Fruit fly (Drosophila melanogaster) whole organism, embryonic: ENCODE data around the gene Kdsr.

Experiments
- Asciz ChIP-seq: fragments of 200-800 bp; sonication (Bioruptor generic); optimal IDR thresholded peaks from 2 replicates; lab custom pipeline; 2017; ENCODE audit warnings: missing biosample characterization, mild to moderate bottlenecking, missing genetic modification characterization, missing genetic modification reagents
- C15 ChIP-seq: fragments of 200-800 bp; sonication (Bioruptor generic); IDR thresholded peaks from 3 replicates; pipeline ENCODE4 v1.3.6; 2022; ENCODE audit warnings: missing biosample characterization, missing genetic modification characterization
- CG10959 ChIP-seq: fragments of 200-800 bp; sonication (Bioruptor generic); IDR thresholded peaks from 2 replicates; pipeline ENCODE4 v1.3.6; 2022; ENCODE audit warnings: missing biosample characterization, missing genetic modification characterization
- CG12236 ChIP-seq: fragments of 200-800 bp; sonication (Bioruptor generic); optimal IDR thresholded peaks from 2 replicates; lab custom pipeline; 2016; ENCODE audit warnings: missing biosample characterization, missing genetic modification characterization
- CG12299 ChIP-seq: fragments of 200-800 bp; sonication (Bioruptor generic); optimal IDR thresholded peaks from 2 replicates; lab custom pipeline; 2018; ENCODE audit warnings: missing biosample characterization, mild to moderate bottlenecking, missing genetic modification characterization
- CG13624 ChIP-seq: fragments of 200-800 bp; sonication (Bioruptor generic); optimal IDR thresholded peaks from 2 replicates; lab custom pipeline; 2016; ENCODE audit warnings: missing biosample characterization, missing genetic modification characterization
- CG13894 ChIP-seq: fragments of 200-800 bp; sonication (Bioruptor generic); optimal IDR thresholded peaks from 3 replicates; lab custom pipeline; 2018; ENCODE audit warnings: missing biosample characterization, mild to moderate bottlenecking, missing genetic modification characterization, moderate library complexity
- CG15269 ChIP-seq: fragments of 200-800 bp; sonication (Bioruptor generic); optimal IDR thresholded peaks from 2 replicates; lab custom pipeline; 2018; ENCODE audit warnings: missing biosample characterization, mild to moderate bottlenecking, missing genetic modification characterization, moderate library complexity
- CG1647 ChIP-seq: fragments of 200-800 bp; sonication (Bioruptor generic); optimal IDR thresholded peaks from 3 replicates; lab custom pipeline; 2016; ENCODE audit warnings: missing biosample characterization, missing genetic modification characterization
- CG17359 ChIP-seq: fragments of 200-800 bp; sonication (Bioruptor generic); optimal IDR thresholded peaks from 3 replicates; lab custom pipeline; 2018; ENCODE audit warnings: missing biosample characterization, mild to moderate bottlenecking, missing genetic modification characterization, moderate library complexity
- CG17568 ChIP-seq: fragments of 200-800 bp; sonication (Bioruptor generic); optimal IDR thresholded peaks from 2 replicates; lab custom pipeline; 2018; ENCODE audit warnings: missing biosample characterization, mild to moderate bottlenecking, missing genetic modification characterization, moderate library complexity
- CG18262 ChIP-seq: fragments of 200-800 bp; optimal IDR thresholded peaks from 3 replicates; lab custom pipeline; 2019; ENCODE audit warnings: missing biosample characterization, mild to moderate bottlenecking, missing genetic modification characterization, moderate library complexity
- CG18476 ChIP-seq: fragments of 200-800 bp; sonication (Bioruptor generic); optimal IDR thresholded peaks from 2 replicates; lab custom pipeline; 2016; ENCODE audit warnings: missing biosample characterization, mild to moderate bottlenecking, missing genetic modification characterization
- CG18619 ChIP-seq: fragments of 200-800 bp; sonication (Bioruptor generic); optimal IDR thresholded peaks from 3 replicates; lab custom pipeline; 2017; ENCODE audit warnings: missing biosample characterization, mild to moderate bottlenecking, missing genetic modification characterization
- CG2120 ChIP-seq: fragments of 200-800 bp; sonication (Bioruptor generic); optimal IDR thresholded peaks from 3 replicates; lab custom pipeline; 2016; ENCODE audit warnings: missing biosample characterization, missing genetic modification characterization
- CG31388 ChIP-seq: fragments of 200-800 bp; sonication (Bioruptor generic); optimal IDR thresholded peaks from 2 replicates; lab custom pipeline; 2016; ENCODE audit warnings: missing biosample characterization, missing genetic modification characterization
- CG3838 ChIP-seq: fragments of 200-800 bp; sonication (Bioruptor generic); optimal IDR thresholded peaks from 3 replicates; lab custom pipeline; 2016; ENCODE audit warnings: missing biosample characterization, missing genetic modification characterization
- CG3847 ChIP-seq: fragments of 200-800 bp; sonication (Bioruptor generic); IDR thresholded peaks from 2 replicates; pipeline ENCODE4 v1.3.6; 2022; ENCODE audit warnings: missing biosample characterization, missing genetic modification characterization
- CG43689 ChIP-seq: fragments of 200-800 bp; sonication (Bioruptor generic); IDR thresholded peaks from 2 replicates; pipeline ENCODE4 v1.3.6; 2022; ENCODE audit warnings: missing biosample characterization, missing genetic modification characterization
- CG5245 ChIP-seq: fragments of 200-800 bp; sonication (Bioruptor generic); optimal IDR thresholded peaks from 3 replicates; lab custom pipeline; 2016; ENCODE audit warnings: missing biosample characterization, missing genetic modification characterization
- D19A ChIP-seq: fragments of 200-800 bp; optimal IDR thresholded peaks from 3 replicates; lab custom pipeline; 2019; ENCODE audit warnings: missing biosample characterization, mild to moderate bottlenecking, missing genetic modification characterization, moderate library complexity
- Doc2 ChIP-seq: fragments of 200-800 bp; sonication (Bioruptor generic); IDR thresholded peaks from 2 replicates; pipeline ENCODE4 v1.3.6; 2022; ENCODE audit warnings: missing biosample characterization, missing genetic modification characterization
- E2f2 ChIP-seq: fragments of 200-800 bp; sonication (Bioruptor generic); IDR thresholded peaks from 2 replicates; pipeline ENCODE4 v1.3.6; 2022; ENCODE audit warnings: missing biosample characterization, missing genetic modification characterization
- ERR ChIP-seq: fragments of 200-800 bp; sonication (Bioruptor generic); optimal IDR thresholded peaks from 2 replicates; lab custom pipeline; 2016; ENCODE audit warnings: missing biosample characterization, missing genetic modification characterization
- GATAe ChIP-seq: fragments of 200-800 bp; sonication (Bioruptor generic); conservative IDR thresholded peaks from 2 replicates; pipeline ENCODE4 v1.3.6; 2022; ENCODE audit warnings: missing biosample characterization, missing genetic modification characterization
- HLH54F ChIP-seq: fragments of 200-800 bp; sonication (Bioruptor generic); optimal IDR thresholded peaks from 3 replicates; lab custom pipeline; 2016; ENCODE audit warnings: missing biosample characterization, missing genetic modification characterization
- Hr78 ChIP-seq, 2 experiments: fragments of 200-800 bp in 1 of 2; fragments of >200 bp in 1 of 2; sonication (Bioruptor generic) in 1 of 2; optimal IDR thresholded peaks; 2 replicates each; lab custom pipeline; 2017 to 2019; ENCODE audit warnings: missing biosample characterization in 2 of 2, missing genetic modification characterization in 2 of 2, mild to moderate bottlenecking in 1 of 2, moderate library complexity in 1 of 2
- Jarid2 ChIP-seq: fragments of 200-800 bp; sonication (Bioruptor generic); optimal IDR thresholded peaks from 3 replicates; lab custom pipeline; 2017; ENCODE audit warnings: mild to moderate bottlenecking, missing biosample characterization, missing genetic modification reagents, missing genetic modification characterization
- Pdp1 ChIP-seq, 2 experiments: fragments of 200-800 bp; sonication (Bioruptor generic); optimal IDR thresholded peaks; 3 replicates each; lab custom pipeline; 2016; ENCODE audit warnings: missing biosample characterization in 2 of 2, missing genetic modification characterization in 2 of 2, mild to moderate bottlenecking in 1 of 2, moderate library complexity in 1 of 2
- Poxn ChIP-seq: fragments of 200-800 bp; sonication (Bioruptor generic); IDR thresholded peaks from 2 replicates; pipeline ENCODE4 v1.3.6; 2022; ENCODE audit warnings: missing biosample characterization, missing genetic modification characterization
- Side ChIP-seq: fragments of 200-800 bp; sonication (Bioruptor generic); optimal IDR thresholded peaks from 2 replicates; lab custom pipeline; 2016; ENCODE audit warnings: missing biosample characterization, missing genetic modification characterization
- Ssrp ChIP-seq: fragments of 200-800 bp; sonication (Bioruptor generic); optimal IDR thresholded peaks from 2 replicates; lab custom pipeline; 2018; ENCODE audit warnings: missing biosample characterization, mild to moderate bottlenecking, missing genetic modification characterization, moderate library complexity
- bab2 ChIP-seq: fragments of 200-800 bp; sonication (Bioruptor generic); optimal IDR thresholded peaks from 2 replicates; lab custom pipeline; 2016; ENCODE audit warnings: missing biosample characterization, missing genetic modification characterization
- br ChIP-seq: fragments of >200 bp; optimal IDR thresholded peaks from 2 replicates; lab custom pipeline; 2017
- cg ChIP-seq: fragments of 200-800 bp; sonication (Bioruptor generic); optimal IDR thresholded peaks from 3 replicates; lab custom pipeline; 2019; ENCODE audit warnings: missing biosample characterization, mild to moderate bottlenecking, missing genetic modification characterization, moderate library complexity
- fd102C ChIP-seq: fragments of 200-800 bp; sonication (Bioruptor generic); optimal IDR thresholded peaks from 2 replicates; lab custom pipeline; 2018; ENCODE audit warnings: missing biosample characterization, mild to moderate bottlenecking, missing genetic modification characterization, moderate library complexity
- hth ChIP-seq: fragments of >200 bp; optimal IDR thresholded peaks from 2 replicates; lab custom pipeline; 2017; ENCODE audit warnings: inconsistent platforms
- insv ChIP-seq, 2 experiments: fragments of 200-800 bp; sonication (Bioruptor generic); optimal IDR thresholded peaks; 3 replicates each; lab custom pipeline; 2016 to 2018; ENCODE audit warnings: missing biosample characterization in 2 of 2, missing genetic modification characterization in 2 of 2
- lilli ChIP-seq: fragments of 200-800 bp; sonication (Bioruptor generic); optimal IDR thresholded peaks from 3 replicates; lab custom pipeline; 2016; ENCODE audit warnings: missing biosample characterization, missing genetic modification characterization
- onecut ChIP-seq: fragments of 200-800 bp; sonication (Bioruptor generic); IDR thresholded peaks from 2 replicates; pipeline ENCODE4 v1.3.6; 2022; ENCODE audit warnings: missing biosample characterization, missing genetic modification characterization
- pan ChIP-seq, 4 experiments: fragments of >200 bp in 3 of 4; fragments of 200-800 bp in 1 of 4; sonication (Bioruptor generic) in 1 of 4; optimal IDR thresholded peaks in 3 of 4; IDR thresholded peaks in 1 of 4; 2 replicates each; pipeline versions ENCODE4 v1.3.6 to Lab custom; 2017 to 2022; ENCODE audit warnings: missing biosample characterization in 2 of 4, missing genetic modification characterization in 2 of 4, mixed read lengths in 1 of 4
- pzg ChIP-seq: fragments of 200-800 bp; sonication (Bioruptor generic); optimal IDR thresholded peaks from 3 replicates; lab custom pipeline; 2018; ENCODE audit warnings: missing biosample characterization, mild to moderate bottlenecking, missing genetic modification characterization, moderate library complexity
- ro ChIP-seq: fragments of 200-800 bp; sonication (Bioruptor generic); IDR thresholded peaks from 2 replicates; pipeline ENCODE4 v1.3.6; 2022; ENCODE audit warnings: missing biosample characterization, missing genetic modification characterization
- schlank ChIP-seq: fragments of 200-800 bp; sonication (Bioruptor generic); optimal IDR thresholded peaks from 2 replicates; lab custom pipeline; 2018; ENCODE audit warnings: missing biosample characterization, mild to moderate bottlenecking, missing genetic modification characterization
- stwl ChIP-seq: fragments of 200-800 bp; sonication (Bioruptor generic); optimal IDR thresholded peaks from 3 replicates; lab custom pipeline; 2018; ENCODE audit warnings: missing biosample characterization, mild to moderate bottlenecking, missing genetic modification characterization, moderate library complexity
- tio ChIP-seq: fragments of 200-800 bp; sonication (Bioruptor generic); optimal IDR thresholded peaks from 2 replicates; lab custom pipeline; 2017; ENCODE audit warnings: missing biosample characterization, missing genetic modification characterization, inconsistent platforms
- wor ChIP-seq: fragments of 200-800 bp; sonication (Bioruptor generic); IDR thresholded peaks from 2 replicates; pipeline ENCODE4 v1.3.6; 2022; ENCODE audit warnings: missing biosample characterization, missing genetic modification characterization
- z ChIP-seq: fragments of 200-800 bp; sonication (Bioruptor generic); IDR thresholded peaks from 3 replicates; pipeline ENCODE4 v1.3.6; 2022; ENCODE audit warnings: missing biosample characterization, missing genetic modification characterization
- zf30C ChIP-seq: fragments of 200-800 bp; sonication (Bioruptor generic); optimal IDR thresholded peaks from 3 replicates; lab custom pipeline; 2018; ENCODE audit warnings: missing biosample characterization, mild to moderate bottlenecking, missing genetic modification characterization

Gene Kdsr

dm6 chr3R:25232271-25232989 is 29.9 kb downstream of the Kdsr start, which contains the start of gene Cad96Cb (continued):
- TF ChIP-seq C15 (GFP tag; lab: Robert Waterston, UW) = no peak; the same call in 2 of the 3 replicates
- peak; percentile 80 for TF ChIP-seq CG18476 (GFP tag; lab: Kevin White, UChicago)
- no peak for TF ChIP-seq stwl (tag; lab: Kevin White, UChicago)
- peak; percentile 72 for TF ChIP-seq lilli (GFP tag; lab: Kevin White, UChicago)
- peak; percentile 71 for TF ChIP-seq Side (GFP tag; lab: Kevin White, UChicago)
- no peak for TF ChIP-seq cg (GFP tag; lab: Kevin White, UChicago)
- no peak for TF ChIP-seq CG13624 (GFP tag; lab: Kevin White, UChicago)
- TF ChIP-seq z (GFP tag; lab: Robert Waterston, UW) = no peak
- peak; percentile 18 for TF ChIP-seq CG31388 (GFP tag; lab: Kevin White, UChicago)
- no peak for TF ChIP-seq ro (GFP tag; lab: Robert Waterston, UW)
- TF ChIP-seq fd102C (GFP tag; lab: Kevin White, UChicago) = no peak
- no peak for TF ChIP-seq pan (optimal IDR thresholded peaks at IDR 0.05; lab: Kevin White, UChicago)
- TF ChIP-seq pan (GFP tag; optimal IDR thresholded peaks at IDR 0.05 in 1 of 2, IDR thresholded peaks at IDR 0.05 in 1 of 2) = peak in 1 of 2 experiments; percentile 66
- TF ChIP-seq CG2120 (GFP tag; lab: Kevin White, UChicago) = no peak
- peak; percentile 80 for TF ChIP-seq bab2 (GFP tag; lab: Kevin White, UChicago)
- TF ChIP-seq ERR (GFP tag; lab: Kevin White, UChicago) = peak; percentile 54
- TF ChIP-seq CG18619 = peak; percentile 82
- peak; percentile 32 for TF ChIP-seq CG1647 (GFP tag; lab: Kevin White, UChicago)
- peak; percentile 82 for TF ChIP-seq CG5245 (GFP tag; lab: Kevin White, UChicago)
- TF ChIP-seq Ssrp (tag; lab: Kevin White, UChicago) = peak; percentile 90
- peak in 1 of 2 experiments; percentile 85 for TF ChIP-seq Hr78 (GFP tag; optimal IDR thresholded peaks at IDR 0.05; lab: Kevin White, UChicago)
- TF ChIP-seq CG3838 (GFP tag; lab: Kevin White, UChicago) = peak; percentile 28
- TF ChIP-seq Doc2 (GFP tag; lab: Robert Waterston, UW) = no peak
- TF ChIP-seq onecut = peak; percentile 75
- no peak for TF ChIP-seq br
- TF ChIP-seq D19A (tag; lab: Kevin White, UChicago) = peak; percentile 84
- TF ChIP-seq CG43689 (GFP tag; lab: Robert Waterston, UW) = no peak
- peak; percentile 50 for TF ChIP-seq E2f2 (GFP tag; lab: Robert Waterston, UW)
- no peak for TF ChIP-seq GATAe (GFP tag; lab: Robert Waterston, UW)
- TF ChIP-seq CG12236 (GFP tag; lab: Kevin White, UChicago) = peak; percentile 83
- TF ChIP-seq CG10959 (GFP tag; lab: Robert Waterston, UW) = peak; percentile 36
- no peak for TF ChIP-seq zf30C (GFP tag; lab: Kevin White, UChicago)
- TF ChIP-seq insv (GFP tag; optimal IDR thresholded peaks at IDR 0.05; lab: Kevin White, UChicago) = peak in 1 of 2 experiments; percentile 3
- TF ChIP-seq CG17359 (tag; lab: Kevin White, UChicago) = peak; percentile 83
- TF ChIP-seq pzg (GFP tag; lab: Kevin White, UChicago) = no peak
- no peak for TF ChIP-seq CG17568 (GFP tag; lab: Kevin White, UChicago)
- TF ChIP-seq CG13894 (tag; lab: Kevin White, UChicago) = no peak
- peak; percentile 95 for TF ChIP-seq CG18262 (tag; lab: Kevin White, UChicago)
- TF ChIP-seq Jarid2 (GFP tag; lab: Kevin White, UChicago) = peak; percentile 53
- peak; percentile 91 for TF ChIP-seq tio (GFP tag; lab: Kevin White, UChicago)
- TF ChIP-seq wor (GFP tag; lab: Robert Waterston, UW) = peak; percentile 66
- TF ChIP-seq HLH54F (GFP tag; lab: Kevin White, UChicago) = peak; percentile 61
- TF ChIP-seq hth (lab: Kevin White, UChicago) = no peak
- TF ChIP-seq CG3847 (GFP tag; lab: Robert Waterston, UW) = peak; percentile 41; the same call in 1 of the 2 replicates
- peak; percentile 91 for TF ChIP-seq Asciz (GFP tag; lab: Kevin White, UChicago)
- peak; percentile 8 for TF ChIP-seq CG12299 (tag; lab: Kevin White, UChicago)
- TF ChIP-seq Poxn (GFP tag; lab: Robert Waterston, UW) = no peak
- peak; percentile 71 to 81 for TF ChIP-seq Pdp1 (GFP tag; optimal IDR thresholded peaks at IDR 0.05; lab: Kevin White, UChicago)
- no peak for TF ChIP-seq schlank (tag; lab: Kevin White, UChicago)
- TF ChIP-seq CG15269 (tag; lab: Kevin White, UChicago) = peak; percentile 73
